Worm (Caenorhabditis elegans): ENCODE measurements around the gene T07F10.5.
A peak's percentile ranks its signal among the peaks of the same experiment; 100 is the strongest.

Gene T07F10.5

ce11 chrV:12869948-12870347, 4.2 kb downstream of the T07F10.5 start, which contains the start of gene T07F10.3 (continued):
- no peak for TF ChIP-seq bed-1 (GFP tag; IDR thresholded peaks at IDR 0.05)
- TF ChIP-seq tlf-1 (GFP tag; optimal IDR thresholded peaks at IDR 0.05): peak; percentile 47
- no peak for TF ChIP-seq mes-4 (tag; optimal IDR thresholded peaks at IDR 0.05)
- peak; percentile 80 for TF ChIP-seq athp-1 (tag; optimal IDR thresholded peaks at IDR 0.05)
- TF ChIP-seq F52B5.7 (tag; optimal IDR thresholded peaks at IDR 0.05): peak; percentile 59
- TF ChIP-seq fkh-3 (tag; optimal IDR thresholded peaks at IDR 0.05): no peak
- peak; percentile 58 for TF ChIP-seq madf-8 (GFP tag; conservative IDR thresholded peaks at IDR 0.05)
- TF ChIP-seq Y79H2A.3 (GFP tag; conservative IDR thresholded peaks at IDR 0.05): no peak
- no peak for TF ChIP-seq somi-1 (GFP tag; optimal IDR thresholded peaks at IDR 0.05)
- TF ChIP-seq ZK185.1 (tag; optimal IDR thresholded peaks at IDR 0.05; ENCODE audit: poor library complexity, severe bottlenecking): peak; percentile 96
- TF ChIP-seq mcd-1 (GFP tag; IDR thresholded peaks at IDR 0.05): peak; percentile 88
- no peak for TF ChIP-seq aptf-3 (GFP tag; IDR thresholded peaks at IDR 0.05)
- peak; percentile 42 to 94 (median 52) for TF ChIP-seq lin-35 (GFP tag; optimal IDR thresholded peaks at IDR 0.05)
- TF ChIP-seq sea-2 (GFP tag; IDR thresholded peaks at IDR 0.05): peak; percentile 76; the same call in 1 of the 2 replicates
- no peak for TF ChIP-seq F57A8.1 (GFP tag; optimal IDR thresholded peaks at IDR 0.05)
- peak; percentile 92 for TF ChIP-seq bed-2 (GFP tag; IDR thresholded peaks at IDR 0.05)

- TF ChIP-seq lsy-27 (tag; optimal IDR thresholded peaks at IDR 0.05; ENCODE audit: borderline replicate concordance, insufficient read depth) (no peak), C06A6.2 (GFP tag; conservative IDR thresholded peaks at IDR 0.05) (no peak), ztf-28 (GFP tag; IDR thresholded peaks at IDR 0.05) (no peak), ztf-25 (GFP tag; IDR thresholded peaks at IDR 0.05) (no peak), Y53G8AR.9 (GFP tag; conservative IDR thresholded peaks at IDR 0.05) (no peak), madf-10 (tag; optimal IDR thresholded peaks at IDR 0.05) (no peak), zim-3 (tag; optimal IDR thresholded peaks at IDR 0.05) (no peak)
Observed at ce11 chrV:12870740-12871139, 5.0 kb downstream of the T07F10.5 start.

- TF ChIP-seq mes-4 (tag; optimal IDR thresholded peaks at IDR 0.05): no peak
- no peak for TF ChIP-seq C17E4.6 (GFP tag; IDR thresholded peaks at IDR 0.05)
- TF ChIP-seq nhr-90 (tag; optimal IDR thresholded peaks at IDR 0.05): no peak
- no peak for TF ChIP-seq madf-3 (GFP tag; IDR thresholded peaks at IDR 0.05)
- TF ChIP-seq madf-6 (GFP tag; IDR thresholded peaks at IDR 0.05): no peak
- TF ChIP-seq T26A5.8 (tag; optimal IDR thresholded peaks at IDR 0.05): no peak
- TF ChIP-seq B0261.1 (tag; optimal IDR thresholded peaks at IDR 0.05): no peak
- no peak for TF ChIP-seq F57A8.1 (GFP tag; optimal IDR thresholded peaks at IDR 0.05)
- TF ChIP-seq F55B11.4 (tag; optimal IDR thresholded peaks at IDR 0.05; ENCODE audit: borderline replicate concordance, insufficient read depth): no peak
- TF ChIP-seq ztf-22 (GFP tag; optimal IDR thresholded peaks at IDR 0.05): no peak
- TF ChIP-seq xnd-1 (tag; optimal IDR thresholded peaks at IDR 0.05): no peak
- TF ChIP-seq B0035.1 (tag; optimal IDR thresholded peaks at IDR 0.05): no peak
Observed at ce11 chrV:12871753-12872152, 6.0 kb downstream of the T07F10.5 start, which contains the start of gene bus-19. Gene bus-19 (plus strand): TSS chrV:12872053.

ce11 chrV:12875850-12876249, 10.1 kb downstream of the T07F10.5 start:
- no peak for TF ChIP-seq mxl-1 (tag; optimal IDR thresholded peaks at IDR 0.05)
- TF ChIP-seq nhr-80 (tag; optimal IDR thresholded peaks at IDR 0.05): no peak
- no peak for TF ChIP-seq ceh-58 (GFP tag; IDR thresholded peaks at IDR 0.05)
- no peak for TF ChIP-seq hlh-12 (tag; optimal IDR thresholded peaks at IDR 0.05)
